Worm (Caenorhabditis elegans): ENCODE measurements around the gene pqn-31.

DNA sequence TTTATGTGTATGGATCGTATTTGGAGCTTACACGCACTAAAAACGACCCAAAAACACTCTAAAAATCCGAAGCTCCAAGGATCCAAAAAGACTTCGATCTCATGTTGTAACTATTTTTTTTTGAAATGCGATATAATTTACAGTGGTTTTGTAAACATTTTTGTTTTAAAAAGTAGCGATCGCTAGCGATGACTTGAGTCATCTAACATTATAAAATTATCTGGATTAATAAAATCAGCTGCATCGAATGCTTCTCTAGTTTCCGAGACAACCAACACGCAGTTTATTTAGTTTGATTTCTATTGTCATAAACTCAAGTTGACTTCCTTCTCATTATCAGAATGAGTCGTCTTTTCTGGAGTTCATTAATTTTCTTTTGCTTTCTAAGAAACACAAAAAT is 22.7 kb downstream of the pqn-31 start, which contains the start of gene F21C10.1:
- no peak for TF ChIP-seq gei-17 (GFP tag; optimal IDR thresholded peaks at IDR 0.05)
- TF ChIP-seq efl-1 (GFP tag; optimal IDR thresholded peaks at IDR 0.05) = no peak
